Worm (Caenorhabditis elegans) whole organism, L3 larva: ENCODE measurements around the gene mrpl-50.

Experiments
- aly-2 ChIP-seq: fragments of 150-350 bp; optimal IDR thresholded peaks from 2 replicates; lab custom pipeline; 2014; ENCODE audit warnings: missing biosample characterization, missing genetic modification characterization
- ama-1 ChIP-seq: fragments of 150-350 bp; optimal IDR thresholded peaks from 2 replicates; lab custom pipeline; 2018
- ceh-28 ChIP-seq: fragments of 150-350 bp; optimal IDR thresholded peaks from 2 replicates; lab custom pipeline; 2014; ENCODE audit warnings: missing biosample characterization, missing genetic modification reagents, missing genetic modification characterization
- ceh-9 ChIP-seq: sonication (generic microtip); optimal IDR thresholded peaks from 2 replicates; lab custom pipeline; 2018; ENCODE audit warnings: missing biosample characterization, missing genetic modification characterization
- daf-12 ChIP-seq: fragments of 150-350 bp; optimal IDR thresholded peaks from 2 replicates; lab custom pipeline; 2014; ENCODE audit warnings: missing biosample characterization, missing genetic modification reagents, missing genetic modification characterization
- egl-27 ChIP-seq: sonication (generic microtip); optimal IDR thresholded peaks from 4 replicates; lab custom pipeline; 2017; ENCODE audit warnings: missing biosample characterization, missing genetic modification reagents, missing genetic modification characterization
- egl-5 ChIP-seq: fragments of 150-350 bp; optimal IDR thresholded peaks from 2 replicates; lab custom pipeline; 2017; ENCODE audit warnings: missing biosample characterization, missing genetic modification reagents, missing genetic modification characterization, inconsistent platforms
- elt-1 ChIP-seq: fragments of 150-350 bp; optimal IDR thresholded peaks from 2 replicates; lab custom pipeline; 2014; ENCODE audit warnings: missing biosample characterization, missing genetic modification characterization
- fkh-10 ChIP-seq: sonication (generic microtip); optimal IDR thresholded peaks from 2 replicates; lab custom pipeline; 2017; ENCODE audit warnings: missing biosample characterization, missing genetic modification reagents, missing genetic modification characterization
- fos-1 ChIP-seq: fragments of 150-350 bp; optimal IDR thresholded peaks from 2 replicates; lab custom pipeline; 2014; ENCODE audit warnings: missing biosample characterization, missing genetic modification characterization
- hmg-11 ChIP-seq: sonication (generic microtip); optimal IDR thresholded peaks from 2 replicates; lab custom pipeline; 2016; ENCODE audit warnings: missing genetic modification characterization, missing compliant biosample characterization
- jun-1 ChIP-seq: fragments of 150-350 bp; optimal IDR thresholded peaks from 2 replicates; lab custom pipeline; 2014; ENCODE audit warnings: missing biosample characterization, missing genetic modification reagents, missing genetic modification characterization
- lin-15B ChIP-seq: fragments of 150-350 bp; optimal IDR thresholded peaks from 2 replicates; lab custom pipeline; 2014; ENCODE audit warnings: missing biosample characterization, missing genetic modification characterization
- lin-39 ChIP-seq: fragments of 150-350 bp; optimal IDR thresholded peaks from 2 replicates; lab custom pipeline; 2018; ENCODE audit warnings: missing biosample characterization, missing genetic modification reagents, missing genetic modification characterization
- lsy-12 ChIP-seq: sonication (generic microtip); optimal IDR thresholded peaks from 2 replicates; lab custom pipeline; 2016; ENCODE audit warnings: mild to moderate bottlenecking, missing genetic modification characterization, missing compliant biosample characterization
- mml-1 ChIP-seq: fragments of 150-350 bp; sonication (generic microtip); optimal IDR thresholded peaks from 3 replicates; lab custom pipeline; 2014; ENCODE audit warnings: missing biosample characterization, missing genetic modification characterization
- nfya-1 ChIP-seq: sonication (generic microtip); optimal IDR thresholded peaks from 2 replicates; lab custom pipeline; 2017; ENCODE audit warnings: missing genetic modification characterization, mild to moderate bottlenecking, missing compliant biosample characterization, antibody characterized with exemption, moderate library complexity; ENCODE audit not compliant: insufficient read depth
- nhr-11 ChIP-seq: fragments of 150-350 bp; optimal IDR thresholded peaks from 2 replicates; lab custom pipeline; 2014; ENCODE audit warnings: missing biosample characterization, missing genetic modification characterization
- nhr-25 ChIP-seq: sonication (generic microtip); optimal IDR thresholded peaks from 2 replicates; lab custom pipeline; 2017; ENCODE audit warnings: missing biosample characterization, missing genetic modification characterization
- nhr-28 ChIP-seq: fragments of 150-350 bp; optimal IDR thresholded peaks from 2 replicates; lab custom pipeline; 2014; ENCODE audit warnings: missing biosample characterization, missing genetic modification characterization
- nhr-43 ChIP-seq: sonication (generic microtip); optimal IDR thresholded peaks from 2 replicates; lab custom pipeline; 2016; ENCODE audit warnings: mild to moderate bottlenecking, missing genetic modification characterization, missing compliant biosample characterization; ENCODE audit not compliant: poor library complexity, severe bottlenecking
- nhr-67 ChIP-seq: fragments of 150-350 bp; optimal IDR thresholded peaks from 2 replicates; lab custom pipeline; 2014; ENCODE audit warnings: missing biosample characterization, missing genetic modification characterization
- nhr-76 ChIP-seq: fragments of 150-350 bp; sonication (generic microtip); optimal IDR thresholded peaks from 5 replicates; lab custom pipeline; 2014; ENCODE audit warnings: missing biosample characterization, missing genetic modification characterization
- pha-4 ChIP-seq: fragments of 150-350 bp; optimal IDR thresholded peaks from 2 replicates; lab custom pipeline; 2014; ENCODE audit warnings: missing biosample characterization, missing genetic modification reagents, missing genetic modification characterization
- pqm-1 ChIP-seq: fragments of 150-350 bp; optimal IDR thresholded peaks from 2 replicates; lab custom pipeline; 2017; ENCODE audit warnings: missing biosample characterization, missing genetic modification characterization, inconsistent platforms
- sea-2 ChIP-seq: fragments of 150-350 bp; sonication (generic microtip); optimal IDR thresholded peaks from 4 replicates; lab custom pipeline; 2014; ENCODE audit warnings: missing biosample characterization, missing genetic modification reagents, missing genetic modification characterization
- skn-1 ChIP-seq: fragments of 150-350 bp; optimal IDR thresholded peaks from 2 replicates; lab custom pipeline; 2014; ENCODE audit warnings: missing biosample characterization, missing genetic modification characterization
- snpc-4 ChIP-seq: fragments of 150-350 bp; optimal IDR thresholded peaks from 2 replicates; lab custom pipeline; 2014; ENCODE audit warnings: missing biosample characterization, missing genetic modification characterization
- tbx-2 ChIP-seq: sonication (generic microtip); optimal IDR thresholded peaks from 2 replicates; lab custom pipeline; 2016; ENCODE audit warnings: mild to moderate bottlenecking, missing genetic modification characterization, missing compliant biosample characterization
- unc-62 ChIP-seq: fragments of 150-350 bp; sonication (generic microtip); optimal IDR thresholded peaks from 4 replicates; lab custom pipeline; 2014; ENCODE audit warnings: missing biosample characterization, missing genetic modification reagents, missing genetic modification characterization
- zag-1 ChIP-seq: fragments of 150-350 bp; optimal IDR thresholded peaks from 2 replicates; lab custom pipeline; 2014; ENCODE audit warnings: missing biosample characterization, missing genetic modification characterization

mrpl-50 gene

DNA sequence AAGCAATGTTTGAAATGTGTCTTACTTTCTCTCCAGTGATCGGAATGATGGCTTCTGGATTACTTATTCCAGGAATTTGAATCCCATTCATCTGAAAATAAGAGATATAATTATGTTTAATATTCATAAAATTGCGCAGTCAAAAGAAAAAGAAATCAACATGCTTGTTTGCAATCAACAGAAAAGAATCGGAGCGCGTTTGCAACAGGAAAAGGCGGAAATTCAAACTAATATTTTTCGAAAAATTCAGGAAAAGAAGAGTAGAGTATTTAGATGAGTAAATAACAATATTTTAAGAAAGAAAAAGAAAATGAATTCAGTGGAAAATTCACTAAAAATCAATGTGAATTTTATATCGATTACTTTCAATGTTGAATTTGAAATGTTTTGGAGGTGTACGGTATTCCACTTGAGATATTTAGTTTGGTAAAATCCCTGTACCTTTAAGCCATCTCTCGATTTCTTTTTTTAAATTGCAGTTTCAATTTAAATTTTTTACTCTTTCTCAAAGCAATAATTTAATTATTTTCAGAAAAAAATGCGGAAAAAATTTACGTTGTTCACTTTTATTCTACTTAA lies 10.8 kb downstream of the mrpl-50 start, which contains the start of the genes set-17 and T21B10.4:
TSS of gene set-17 (minus strand) at position 127 of the 579 bp plus-strand sequence.
TSS of gene T21B10.4 (plus strand) at position 533 of the 579 bp plus-strand sequence.
- TF ChIP-seq pha-4, result peak; percentile 86
- peak; percentile 35 for TF ChIP-seq nfya-1 (tag; lab: Kevin White, UChicago)
- no peak for TF ChIP-seq nhr-67 (tag; lab: Kevin White, UChicago)
- peak; percentile 29 for TF ChIP-seq lin-15B (tag; lab: Kevin White, UChicago)
- peak; percentile 61 for TF ChIP-seq elt-1 (tag; lab: Kevin White, UChicago)
- no peak for TF ChIP-seq daf-12 (tag; lab: Kevin White, UChicago)
- TF ChIP-seq nhr-25 (tag; lab: Kevin White, UChicago), result peak; percentile 7

DNA sequence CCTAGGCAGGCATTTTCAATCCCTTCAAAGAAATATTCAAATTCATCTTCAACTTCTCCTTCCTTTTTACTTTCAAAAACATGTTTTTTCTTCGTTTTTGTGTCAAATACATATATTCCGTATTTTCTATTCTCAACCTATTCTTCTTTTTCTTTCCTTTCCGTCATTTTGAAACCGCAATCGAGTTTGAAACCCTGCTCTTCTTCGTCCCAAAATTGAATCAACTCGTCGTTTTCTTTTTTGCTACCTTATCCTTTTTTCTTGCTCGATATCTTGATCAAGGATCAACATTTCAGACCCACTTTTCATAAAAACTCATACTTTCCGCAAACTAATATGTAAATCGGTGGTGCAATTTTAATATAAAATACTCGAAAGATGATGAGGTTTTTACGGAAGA lies 15.5 kb downstream of the mrpl-50 start:
- peak; percentile 68 for TF ChIP-seq fkh-10 (GFP tag; lab: Kevin White, UChicago)
- TF ChIP-seq egl-27 (tag; lab: Kevin White, UChicago), result no peak
- TF ChIP-seq pha-4, result no peak
- no peak for TF ChIP-seq unc-62 (GFP tag; lab: Kevin White, UChicago)

DNA sequence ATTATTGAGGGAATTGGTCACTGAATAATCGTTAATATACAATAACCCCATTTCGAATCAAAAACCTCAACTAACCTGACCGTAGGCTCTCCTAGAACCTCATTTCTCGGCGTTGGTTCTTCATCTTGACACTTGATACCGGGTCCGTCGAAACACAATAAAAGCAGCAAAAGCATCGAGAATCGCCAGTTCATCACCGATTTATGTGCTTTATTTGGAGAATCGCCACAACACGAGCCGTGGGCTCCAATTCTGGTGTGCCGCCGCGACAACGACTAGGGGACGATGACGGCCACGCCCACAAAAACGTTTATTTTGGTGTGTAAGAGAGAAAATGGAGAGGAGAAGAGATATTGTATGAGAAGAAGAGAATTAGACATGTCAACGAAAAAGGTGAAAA lies 17.8 kb downstream of the mrpl-50 start, which contains the start of gene cutl-15:
TSS of gene cutl-15 (minus strand) at position 298 of the 400 bp plus-strand sequence.
- TF ChIP-seq mml-1 (tag; lab: Kevin White, UChicago) (no peak), nhr-43 (no peak), pha-4 (no peak), skn-1 (tag; lab: Kevin White, UChicago) (no peak), egl-27 (tag; lab: Kevin White, UChicago) (no peak)

DNA sequence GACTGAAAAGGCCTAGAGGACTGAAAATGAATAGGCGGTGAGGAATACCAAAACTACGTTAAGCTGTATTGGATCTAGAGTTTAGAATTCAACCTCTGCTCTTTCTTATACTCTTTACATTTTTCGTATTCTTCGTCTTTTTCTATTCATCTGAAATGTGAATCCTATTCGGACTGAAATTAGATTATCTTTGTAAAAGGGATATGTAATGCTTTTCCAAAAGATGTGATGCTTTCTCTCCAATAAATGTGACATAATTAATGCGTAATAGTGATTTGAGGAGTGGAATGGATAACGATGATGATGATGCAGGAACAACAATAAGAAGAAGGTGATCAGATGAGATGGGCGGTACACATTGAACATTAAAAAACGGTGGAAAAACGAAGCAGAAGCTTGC lies 19.0 kb downstream of the mrpl-50 start:
- TF ChIP-seq nhr-11 (tag; lab: Kevin White, UChicago) (no peak), jun-1 (tag; lab: Kevin White, UChicago) (no peak), egl-5 (tag; lab: Kevin White, UChicago) (no peak), pqm-1 (tag; lab: Kevin White, UChicago) (no peak), mml-1 (tag; lab: Kevin White, UChicago) (no peak)

DNA sequence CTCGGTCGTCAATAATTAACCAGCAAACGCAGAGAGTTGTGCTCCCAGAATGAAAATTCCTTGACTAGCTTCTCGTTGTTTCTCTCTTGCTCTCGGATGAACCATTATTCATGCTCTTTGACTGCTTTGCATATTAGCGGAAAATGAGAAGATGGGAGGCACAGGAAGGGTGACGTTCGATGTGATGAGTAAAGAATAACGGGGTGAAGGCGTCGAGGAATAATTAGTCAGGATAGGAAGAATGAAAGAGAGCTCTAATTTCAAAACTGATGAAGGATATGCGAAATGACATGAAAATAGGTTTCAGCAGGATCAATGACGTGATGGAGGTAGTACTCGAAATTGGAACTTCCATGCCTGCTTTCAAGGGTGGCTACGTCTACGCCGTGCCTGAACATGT lies 21.6 kb downstream of the mrpl-50 start:
- TF ChIP-seq fos-1 (no peak), ceh-9 (tag; lab: Kevin White, UChicago) (no peak), nhr-67 (tag; lab: Kevin White, UChicago) (no peak), pha-4 (no peak), ama-1 (lab: Kevin White, UChicago) (no peak), hmg-11 (no peak), zag-1 (tag; lab: Kevin White, UChicago) (no peak), fkh-10 (GFP tag; lab: Kevin White, UChicago) (no peak), elt-1 (tag; lab: Kevin White, UChicago) (no peak), pqm-1 (tag; lab: Kevin White, UChicago) (no peak), aly-2 (tag; lab: Kevin White, UChicago) (no peak), sea-2 (GFP tag; lab: Kevin White, UChicago) (no peak), lin-39 (tag; lab: Kevin White, UChicago) (no peak), ceh-28 (tag; lab: Kevin White, UChicago) (no peak), nhr-76 (no peak), mml-1 (tag; lab: Kevin White, UChicago) (no peak), tbx-2 (tag; lab: Kevin White, UChicago) (no peak), lsy-12 (no peak)
- TF ChIP-seq, all 47 proteins: peak for 0

DNA sequence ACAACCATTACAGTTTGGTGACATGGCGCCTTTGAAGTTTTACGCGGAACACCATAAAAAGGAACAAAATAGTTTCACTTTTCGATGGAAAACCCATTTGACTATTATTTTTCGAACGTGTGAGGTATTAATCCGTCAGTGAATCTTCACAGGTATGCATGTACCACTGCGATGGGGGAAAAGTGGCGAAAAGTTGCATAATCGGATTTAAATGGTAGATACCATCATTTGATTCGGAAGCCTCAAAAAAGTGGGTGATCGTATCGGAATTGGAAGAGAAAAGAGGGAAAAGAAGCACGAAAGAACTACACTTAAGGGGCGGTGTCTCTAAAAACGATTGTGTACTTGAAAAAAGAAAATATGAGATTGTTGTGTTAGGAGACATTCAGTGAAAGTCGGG lies 24.1 kb downstream of the mrpl-50 start:
- TF ChIP-seq snpc-4 (tag; lab: Kevin White, UChicago), result no peak
- no peak for TF ChIP-seq lin-15B (tag; lab: Kevin White, UChicago)
- TF ChIP-seq fkh-10 (GFP tag; lab: Kevin White, UChicago), result no peak
- TF ChIP-seq nhr-43, result no peak
- TF ChIP-seq unc-62 (GFP tag; lab: Kevin White, UChicago), result no peak
- TF ChIP-seq nhr-25 (tag; lab: Kevin White, UChicago), result peak; percentile 8
- TF ChIP-seq skn-1 (tag; lab: Kevin White, UChicago), result no peak
- TF ChIP-seq elt-1 (tag; lab: Kevin White, UChicago), result peak; percentile 64
- no peak for TF ChIP-seq nhr-28 (tag; lab: Kevin White, UChicago)
- TF ChIP-seq, all 47 proteins: peak for 2
